Fruit fly (Drosophila melanogaster) whole organism, embryonic: ENCODE measurements around the gene CG2641.

Source experiments
- Asciz ChIP-seq: fragments of 200-800 bp; sonication (Bioruptor generic); optimal IDR thresholded peaks from 2 replicates; lab custom pipeline; 2017; ENCODE audit warnings: missing biosample characterization, mild to moderate bottlenecking, missing genetic modification characterization, missing genetic modification reagents
- CG10543 ChIP-seq: fragments of 200-800 bp; sonication (Bioruptor generic); optimal IDR thresholded peaks from 3 replicates; lab custom pipeline; 2017; ENCODE audit warnings: missing biosample characterization, mild to moderate bottlenecking, missing genetic modification characterization, moderate library complexity
- CG11085 ChIP-seq: fragments of 200-800 bp; sonication (Bioruptor generic); IDR thresholded peaks from 2 replicates; pipeline ENCODE4 v1.3.6; 2022; ENCODE audit warnings: missing biosample characterization, missing genetic modification characterization
- CG11504 ChIP-seq: fragments of 200-800 bp; sonication (Bioruptor generic); optimal IDR thresholded peaks from 3 replicates; lab custom pipeline; 2019; ENCODE audit warnings: missing biosample characterization, mild to moderate bottlenecking, missing genetic modification characterization, moderate library complexity
- CG11723 ChIP-seq: fragments of 200-800 bp; sonication (Bioruptor generic); optimal IDR thresholded peaks from 2 replicates; lab custom pipeline; 2017; ENCODE audit warnings: missing biosample characterization, mild to moderate bottlenecking, missing genetic modification characterization
- CG12219 ChIP-seq: fragments of 200-800 bp; sonication (Bioruptor generic); optimal IDR thresholded peaks from 3 replicates; lab custom pipeline; 2018; ENCODE audit warnings: missing biosample characterization, mild to moderate bottlenecking, missing genetic modification characterization
- CG13287 ChIP-seq: fragments of 200-800 bp; sonication (Bioruptor generic); IDR thresholded peaks from 2 replicates; pipeline ENCODE4 v1.3.6; 2022; ENCODE audit warnings: missing biosample characterization, missing genetic modification characterization; ENCODE audit not compliant: partially characterized antibody
- CG13424 ChIP-seq: fragments of 200-800 bp; sonication (Bioruptor generic); optimal IDR thresholded peaks from 2 replicates; lab custom pipeline; 2019; ENCODE audit warnings: missing biosample characterization, mild to moderate bottlenecking, missing genetic modification characterization, moderate library complexity
- CG14441 ChIP-seq: fragments of 200-800 bp; sonication (Bioruptor generic); IDR thresholded peaks from 2 replicates; pipeline ENCODE4 v1.3.6; 2022; ENCODE audit warnings: missing biosample characterization, missing genetic modification characterization
- CG15269 ChIP-seq: fragments of 200-800 bp; sonication (Bioruptor generic); optimal IDR thresholded peaks from 2 replicates; lab custom pipeline; 2018; ENCODE audit warnings: missing biosample characterization, mild to moderate bottlenecking, missing genetic modification characterization, moderate library complexity
- CG18764 ChIP-seq: fragments of 200-800 bp; sonication (Bioruptor generic); optimal IDR thresholded peaks from 3 replicates; lab custom pipeline; 2016; ENCODE audit warnings: missing biosample characterization, missing genetic modification characterization
- CG32772 ChIP-seq: fragments of 200-800 bp; sonication (Bioruptor generic); IDR thresholded peaks from 2 replicates; pipeline ENCODE4 v1.3.6; 2022; ENCODE audit warnings: missing biosample characterization, missing genetic modification characterization
- CG33557 ChIP-seq: fragments of 200-800 bp; sonication (Bioruptor generic); optimal IDR thresholded peaks from 2 replicates; lab custom pipeline; 2019; ENCODE audit warnings: missing biosample characterization, mild to moderate bottlenecking, missing genetic modification characterization, moderate library complexity
- CG34376 ChIP-seq: fragments of 200-800 bp; sonication (Bioruptor generic); optimal IDR thresholded peaks from 2 replicates; lab custom pipeline; 2018; ENCODE audit warnings: missing biosample characterization, mild to moderate bottlenecking, missing genetic modification characterization
- CG4424 ChIP-seq: fragments of 200-800 bp; sonication (Bioruptor generic); optimal IDR thresholded peaks from 3 replicates; lab custom pipeline; 2016; ENCODE audit warnings: missing biosample characterization, missing genetic modification characterization
- CG5180 ChIP-seq: fragments of 200-800 bp; sonication (Bioruptor generic); optimal IDR thresholded peaks from 3 replicates; lab custom pipeline; 2017; ENCODE audit warnings: missing biosample characterization, missing genetic modification characterization, mild to moderate bottlenecking, moderate library complexity, missing genetic modification reagents
- CG6654 ChIP-seq: fragments of 200-800 bp; sonication (Bioruptor generic); optimal IDR thresholded peaks from 2 replicates; lab custom pipeline; 2017; ENCODE audit warnings: missing biosample characterization, mild to moderate bottlenecking, missing genetic modification characterization
- CG6765 ChIP-seq: fragments of 200-800 bp; sonication (Bioruptor generic); optimal IDR thresholded peaks from 3 replicates; lab custom pipeline; 2017; ENCODE audit warnings: missing biosample characterization, mild to moderate bottlenecking, missing genetic modification characterization
- CG6791 ChIP-seq: fragments of 200-800 bp; sonication (Bioruptor generic); IDR thresholded peaks from 3 replicates; pipeline ENCODE4 v1.3.6; 2022; ENCODE audit warnings: missing biosample characterization, missing genetic modification characterization; ENCODE audit not compliant: partially characterized antibody
- CG7357 ChIP-seq: fragments of 200-800 bp; sonication (Bioruptor generic); IDR thresholded peaks from 3 replicates; pipeline ENCODE4 v1.3.6; 2022; ENCODE audit warnings: missing biosample characterization, missing genetic modification characterization
- CG7786 ChIP-seq: fragments of 200-800 bp; sonication (Bioruptor generic); optimal IDR thresholded peaks from 2 replicates; lab custom pipeline; 2016; ENCODE audit warnings: missing biosample characterization, missing genetic modification characterization
- CG9797 ChIP-seq: fragments of 200-800 bp; sonication (Bioruptor generic); optimal IDR thresholded peaks from 3 replicates; lab custom pipeline; 2018; ENCODE audit warnings: missing biosample characterization, mild to moderate bottlenecking, missing genetic modification characterization
- CHES-1-like ChIP-seq: fragments of 200-800 bp; sonication (Bioruptor generic); optimal IDR thresholded peaks from 2 replicates; lab custom pipeline; 2016; ENCODE audit warnings: missing biosample characterization, missing genetic modification characterization
- CkIIα-i1 ChIP-seq: fragments of 200-800 bp; sonication (Bioruptor generic); IDR thresholded peaks from 2 replicates; pipeline ENCODE4 v1.3.6; 2022; ENCODE audit warnings: missing biosample characterization, missing genetic modification characterization
- Dp ChIP-seq: fragments of 200-800 bp; sonication (Bioruptor generic); optimal IDR thresholded peaks from 2 replicates; lab custom pipeline; 2018; ENCODE audit warnings: missing biosample characterization, mild to moderate bottlenecking, missing genetic modification characterization, moderate library complexity
- Hey ChIP-seq: fragments of 200-800 bp; sonication (Bioruptor generic); optimal IDR thresholded peaks from 3 replicates; lab custom pipeline; 2018; ENCODE audit warnings: missing biosample characterization, mild to moderate bottlenecking, missing genetic modification characterization
- Hr78 ChIP-seq, 2 experiments: fragments of 200-800 bp in 1 of 2; fragments of >200 bp in 1 of 2; sonication (Bioruptor generic) in 1 of 2; optimal IDR thresholded peaks; 2 replicates each; lab custom pipeline; 2017 to 2019; ENCODE audit warnings: missing biosample characterization in 2 of 2, missing genetic modification characterization in 2 of 2, mild to moderate bottlenecking in 1 of 2, moderate library complexity in 1 of 2
- Mrtf ChIP-seq: fragments of 200-800 bp; sonication (Bioruptor generic); IDR thresholded peaks from 3 replicates; pipeline ENCODE4 v1.3.6; 2022; ENCODE audit warnings: missing biosample characterization, missing genetic modification characterization
- Nf-YA ChIP-seq: fragments of 200-800 bp; sonication (Bioruptor generic); IDR thresholded peaks from 2 replicates; pipeline ENCODE4 v1.3.6; 2022; ENCODE audit warnings: missing biosample characterization, missing genetic modification characterization
- Pdp1 ChIP-seq, 2 experiments: fragments of 200-800 bp; sonication (Bioruptor generic); optimal IDR thresholded peaks; 3 replicates each; lab custom pipeline; 2016; ENCODE audit warnings: missing biosample characterization in 2 of 2, missing genetic modification characterization in 2 of 2, mild to moderate bottlenecking in 1 of 2, moderate library complexity in 1 of 2
- ara ChIP-seq: fragments of 200-800 bp; sonication (Bioruptor generic); IDR thresholded peaks from 2 replicates; pipeline ENCODE4 v1.3.6; 2022; ENCODE audit warnings: missing biosample characterization, missing genetic modification characterization
- ci ChIP-seq: fragments of 200-800 bp; sonication (Bioruptor generic); IDR thresholded peaks from 3 replicates; pipeline ENCODE4 v1.3.6; 2022; ENCODE audit warnings: missing biosample characterization, missing genetic modification characterization
- crp ChIP-seq, 2 experiments: fragments of 200-800 bp; sonication (Bioruptor generic); optimal IDR thresholded peaks; 2 replicates in 1 of 2; 3 replicates in 1 of 2; lab custom pipeline; 2017; ENCODE audit warnings: missing biosample characterization in 2 of 2, missing genetic modification characterization in 2 of 2, mild to moderate bottlenecking in 1 of 2, moderate library complexity in 1 of 2
- emc ChIP-seq: fragments of 200-800 bp; sonication (Bioruptor generic); optimal IDR thresholded peaks from 2 replicates; lab custom pipeline; 2016; ENCODE audit warnings: missing biosample characterization, missing genetic modification characterization
- exex ChIP-seq: fragments of 200-800 bp; sonication (Bioruptor generic); optimal IDR thresholded peaks from 4 replicates; lab custom pipeline; 2018; ENCODE audit warnings: missing biosample characterization, mild to moderate bottlenecking, missing genetic modification characterization, moderate library complexity
- grn ChIP-seq: fragments of 200-800 bp; sonication (Bioruptor generic); optimal IDR thresholded peaks from 3 replicates; lab custom pipeline; 2017; ENCODE audit warnings: missing biosample characterization, missing genetic modification characterization
- mirr ChIP-seq: fragments of 200-800 bp; sonication (Bioruptor generic); optimal IDR thresholded peaks from 3 replicates; lab custom pipeline; 2018; ENCODE audit warnings: missing biosample characterization, mild to moderate bottlenecking, missing genetic modification characterization
- peb ChIP-seq: fragments of 200-800 bp; sonication (Bioruptor generic); IDR thresholded peaks from 2 replicates; pipeline ENCODE4 v1.3.6; 2022; ENCODE audit warnings: missing biosample characterization, missing genetic modification characterization
- row ChIP-seq: fragments of 200-800 bp; sonication (Bioruptor generic); IDR thresholded peaks from 3 replicates; pipeline ENCODE4 v1.3.6; 2022; ENCODE audit warnings: missing biosample characterization, missing genetic modification characterization
- sd ChIP-seq: fragments of 200-800 bp; sonication (Bioruptor generic); optimal IDR thresholded peaks from 3 replicates; lab custom pipeline; 2018; ENCODE audit warnings: missing biosample characterization, mild to moderate bottlenecking, missing genetic modification characterization, moderate library complexity
- sim ChIP-seq: fragments of 200-800 bp; sonication (Bioruptor generic); IDR thresholded peaks from 2 replicates; pipeline ENCODE4 v1.3.6; 2022; ENCODE audit warnings: missing biosample characterization, missing genetic modification characterization
- sug ChIP-seq: fragments of 200-800 bp; optimal IDR thresholded peaks from 2 replicates; lab custom pipeline; 2019; ENCODE audit warnings: missing biosample characterization, mild to moderate bottlenecking, missing genetic modification characterization, moderate library complexity
- ttk ChIP-seq: fragments of 200-800 bp; sonication (Bioruptor generic); IDR thresholded peaks from 2 replicates; pipeline ENCODE4 v2.1.2; 2022; ENCODE audit warnings: missing biosample characterization, missing genetic modification characterization
- z ChIP-seq: fragments of 200-800 bp; sonication (Bioruptor generic); IDR thresholded peaks from 3 replicates; pipeline ENCODE4 v1.3.6; 2022; ENCODE audit warnings: missing biosample characterization, missing genetic modification characterization
- zfh2 ChIP-seq: fragments of 200-800 bp; sonication (Bioruptor generic); optimal IDR thresholded peaks from 2 replicates; lab custom pipeline; 2016; ENCODE audit warnings: missing biosample characterization, missing genetic modification characterization

CG2641 gene

DNA sequence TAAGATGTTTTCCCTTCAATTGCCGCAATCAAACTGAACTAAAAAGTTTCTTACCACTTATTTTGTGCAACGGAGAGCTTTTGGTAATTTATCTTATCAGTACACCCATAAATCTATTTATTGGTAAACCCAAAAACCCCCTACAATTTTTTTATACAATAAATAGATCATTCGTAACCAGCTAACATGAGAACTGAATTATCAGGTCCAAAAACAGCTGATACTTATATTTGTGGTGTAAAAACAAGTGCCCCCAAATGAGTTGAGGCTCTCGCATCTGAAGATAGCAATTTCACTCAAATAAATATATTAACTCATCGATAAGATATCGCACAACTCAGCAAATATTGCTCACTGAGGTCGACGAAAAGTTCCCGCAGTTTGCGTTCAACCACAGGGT is 6.0 kb upstream of the CG2641 start, which contains the start of gene CG18748:
Gene CG18748, minus strand, starts transcription at position 25 of the 400 bp plus-strand sequence.
- TF ChIP-seq sd (tag; lab: Kevin White, UChicago) (peak; percentile 16), CG11723 (GFP tag; lab: Kevin White, UChicago) (no peak), exex (tag; lab: Kevin White, UChicago) (peak; percentile 87), mirr (GFP tag; lab: Kevin White, UChicago) (peak; percentile 59), ttk (GFP tag; lab: Robert Waterston, UW) (no peak), CG9797 (no peak), Dp (GFP tag; lab: Kevin White, UChicago) (no peak), row (no peak), CG6765 (GFP tag; lab: Kevin White, UChicago) (no peak), sug (tag; lab: Kevin White, UChicago) (peak; percentile 92), zfh2 (no peak), CkIIα-i1 (GFP tag; lab: Robert Waterston, UW) (no peak), CG6791 (GFP tag; lab: Robert Waterston, UW) (no peak), ara (GFP tag; lab: Robert Waterston, UW) (no peak), Mrtf (GFP tag; lab: Robert Waterston, UW) (no peak), ci (GFP tag; lab: Robert Waterston, UW) (no peak), Hr78 (GFP tag; optimal IDR thresholded peaks at IDR 0.05; lab: Kevin White, UChicago) (no peak), z (GFP tag; lab: Robert Waterston, UW) (peak; percentile 72; the same call in 1 of the 3 replicates), CG14441 (GFP tag; lab: Robert Waterston, UW) (no peak), CG7786 (GFP tag; lab: Kevin White, UChicago) (no peak), CG11504 (tag; lab: Kevin White, UChicago) (no peak), CG32772 (GFP tag; lab: Robert Waterston, UW) (no peak), CG15269 (tag; lab: Kevin White, UChicago) (no peak), CHES-1-like (GFP tag; lab: Kevin White, UChicago) (no peak), Nf-YA (GFP tag; lab: Robert Waterston, UW) (no peak), Hey (peak; percentile 5), CG10543 (GFP tag; lab: Kevin White, UChicago) (no peak), CG18764 (GFP tag; lab: Kevin White, UChicago) (no peak), Asciz (GFP tag; lab: Kevin White, UChicago) (no peak), CG6654 (no peak), grn (GFP tag; lab: Kevin White, UChicago) (peak; percentile 24), CG11085 (GFP tag; lab: Robert Waterston, UW) (no peak), CG34376 (peak; percentile 59), peb (GFP tag; lab: Robert Waterston, UW) (no peak), CG7357 (GFP tag; lab: Robert Waterston, UW) (no peak), CG13287 (GFP tag; lab: Robert Waterston, UW) (no peak), CG5180 (peak; percentile 19), CG4424 (GFP tag; lab: Kevin White, UChicago) (no peak), emc (no peak), CG33557 (no peak), CG12219 (no peak), sim (GFP tag; lab: Robert Waterston, UW) (no peak), crp (GFP tag; optimal IDR thresholded peaks at IDR 0.05; lab: Kevin White, UChicago) (peak in 1 of 2 experiments; percentile 12), CG13424 (tag; lab: Kevin White, UChicago) (no peak), Pdp1 (GFP tag; optimal IDR thresholded peaks at IDR 0.05; lab: Kevin White, UChicago) (peak in 1 of 2 experiments; percentile 22)
- TF ChIP-seq, all 482 proteins: peak for 11
